Worm (Caenorhabditis elegans) whole organism, L3 larva: ENCODE data around the gene acs-20.

Source experiments
- R02D3.7 ChIP-seq: fragments of 150-350 bp; optimal IDR thresholded peaks from 2 replicates; lab custom pipeline; 2014; ENCODE audit warnings: missing biosample characterization, missing genetic modification characterization
- ZK546.5 ChIP-seq: sonication (generic microtip); optimal IDR thresholded peaks from 2 replicates; lab custom pipeline; 2017; ENCODE audit warnings: missing biosample characterization, missing genetic modification characterization
- ama-1 ChIP-seq: fragments of 150-350 bp; optimal IDR thresholded peaks from 2 replicates; lab custom pipeline; 2018
- ceh-28 ChIP-seq: fragments of 150-350 bp; optimal IDR thresholded peaks from 2 replicates; lab custom pipeline; 2014; ENCODE audit warnings: missing biosample characterization, missing genetic modification reagents, missing genetic modification characterization
- ceh-82 ChIP-seq: fragments of 150-350 bp; optimal IDR thresholded peaks from 2 replicates; lab custom pipeline; 2014; ENCODE audit warnings: missing biosample characterization, missing genetic modification characterization
- ceh-9 ChIP-seq: sonication (generic microtip); optimal IDR thresholded peaks from 2 replicates; lab custom pipeline; 2018; ENCODE audit warnings: missing biosample characterization, missing genetic modification characterization
- daf-12 ChIP-seq: fragments of 150-350 bp; optimal IDR thresholded peaks from 2 replicates; lab custom pipeline; 2014; ENCODE audit warnings: missing biosample characterization, missing genetic modification reagents, missing genetic modification characterization
- egl-27 ChIP-seq: sonication (generic microtip); optimal IDR thresholded peaks from 4 replicates; lab custom pipeline; 2017; ENCODE audit warnings: missing biosample characterization, missing genetic modification reagents, missing genetic modification characterization
- egl-5 ChIP-seq: fragments of 150-350 bp; optimal IDR thresholded peaks from 2 replicates; lab custom pipeline; 2017; ENCODE audit warnings: missing biosample characterization, missing genetic modification reagents, missing genetic modification characterization, inconsistent platforms
- elt-1 ChIP-seq: fragments of 150-350 bp; optimal IDR thresholded peaks from 2 replicates; lab custom pipeline; 2014; ENCODE audit warnings: missing biosample characterization, missing genetic modification characterization
- elt-2 ChIP-seq: sonication (generic microtip); optimal IDR thresholded peaks from 2 replicates; lab custom pipeline; 2016; ENCODE audit warnings: missing genetic modification reagents, mild to moderate bottlenecking, missing genetic modification characterization, missing compliant biosample characterization
- elt-3 ChIP-seq, 3 experiments: fragments of 150-350 bp in 1 of 3; sonication (generic microtip) in 2 of 3; optimal IDR thresholded peaks; 2 replicates in 2 of 3; 4 replicates in 1 of 3; lab custom pipeline; 2014 to 2017; ENCODE audit warnings: missing biosample characterization in 3 of 3, missing genetic modification characterization in 3 of 3
- fkh-2 ChIP-seq: fragments of 150-350 bp; optimal IDR thresholded peaks from 2 replicates; lab custom pipeline; 2014; ENCODE audit warnings: missing biosample characterization, missing genetic modification reagents, missing genetic modification characterization
- fos-1 ChIP-seq: fragments of 150-350 bp; optimal IDR thresholded peaks from 2 replicates; lab custom pipeline; 2014; ENCODE audit warnings: missing biosample characterization, missing genetic modification characterization
- hmg-11 ChIP-seq: sonication (generic microtip); optimal IDR thresholded peaks from 2 replicates; lab custom pipeline; 2016; ENCODE audit warnings: missing genetic modification characterization, missing compliant biosample characterization
- jun-1 ChIP-seq: fragments of 150-350 bp; optimal IDR thresholded peaks from 2 replicates; lab custom pipeline; 2014; ENCODE audit warnings: missing biosample characterization, missing genetic modification reagents, missing genetic modification characterization
- lin-15B ChIP-seq: fragments of 150-350 bp; optimal IDR thresholded peaks from 2 replicates; lab custom pipeline; 2014; ENCODE audit warnings: missing biosample characterization, missing genetic modification characterization
- nfya-1 ChIP-seq: sonication (generic microtip); optimal IDR thresholded peaks from 2 replicates; lab custom pipeline; 2017; ENCODE audit warnings: missing genetic modification characterization, mild to moderate bottlenecking, missing compliant biosample characterization, antibody characterized with exemption, moderate library complexity; ENCODE audit not compliant: insufficient read depth
- nhr-11 ChIP-seq: fragments of 150-350 bp; optimal IDR thresholded peaks from 2 replicates; lab custom pipeline; 2014; ENCODE audit warnings: missing biosample characterization, missing genetic modification characterization
- nhr-23 ChIP-seq: fragments of 150-350 bp; optimal IDR thresholded peaks from 2 replicates; lab custom pipeline; 2014; ENCODE audit warnings: missing biosample characterization, missing genetic modification reagents, missing genetic modification characterization
- nhr-237 ChIP-seq: fragments of 150-350 bp; optimal IDR thresholded peaks from 2 replicates; lab custom pipeline; 2014; ENCODE audit warnings: missing biosample characterization, missing genetic modification characterization
- nhr-25 ChIP-seq: sonication (generic microtip); optimal IDR thresholded peaks from 2 replicates; lab custom pipeline; 2017; ENCODE audit warnings: missing biosample characterization, missing genetic modification characterization
- nhr-28 ChIP-seq: fragments of 150-350 bp; optimal IDR thresholded peaks from 2 replicates; lab custom pipeline; 2014; ENCODE audit warnings: missing biosample characterization, missing genetic modification characterization
- nhr-43 ChIP-seq: sonication (generic microtip); optimal IDR thresholded peaks from 2 replicates; lab custom pipeline; 2016; ENCODE audit warnings: mild to moderate bottlenecking, missing genetic modification characterization, missing compliant biosample characterization; ENCODE audit not compliant: poor library complexity, severe bottlenecking
- nhr-67 ChIP-seq: fragments of 150-350 bp; optimal IDR thresholded peaks from 2 replicates; lab custom pipeline; 2014; ENCODE audit warnings: missing biosample characterization, missing genetic modification characterization
- nhr-76 ChIP-seq: fragments of 150-350 bp; sonication (generic microtip); optimal IDR thresholded peaks from 5 replicates; lab custom pipeline; 2014; ENCODE audit warnings: missing biosample characterization, missing genetic modification characterization
- nhr-77 ChIP-seq: fragments of 150-350 bp; optimal IDR thresholded peaks from 2 replicates; lab custom pipeline; 2014; ENCODE audit warnings: missing biosample characterization, missing genetic modification characterization
- pha-4 ChIP-seq: fragments of 150-350 bp; optimal IDR thresholded peaks from 2 replicates; lab custom pipeline; 2014; ENCODE audit warnings: missing biosample characterization, missing genetic modification reagents, missing genetic modification characterization
- pqm-1 ChIP-seq: fragments of 150-350 bp; optimal IDR thresholded peaks from 2 replicates; lab custom pipeline; 2017; ENCODE audit warnings: missing biosample characterization, missing genetic modification characterization, inconsistent platforms
- sea-2 ChIP-seq: fragments of 150-350 bp; sonication (generic microtip); optimal IDR thresholded peaks from 4 replicates; lab custom pipeline; 2014; ENCODE audit warnings: missing biosample characterization, missing genetic modification reagents, missing genetic modification characterization
- snpc-4 ChIP-seq: fragments of 150-350 bp; optimal IDR thresholded peaks from 2 replicates; lab custom pipeline; 2014; ENCODE audit warnings: missing biosample characterization, missing genetic modification characterization
- tbx-2 ChIP-seq: sonication (generic microtip); optimal IDR thresholded peaks from 2 replicates; lab custom pipeline; 2016; ENCODE audit warnings: mild to moderate bottlenecking, missing genetic modification characterization, missing compliant biosample characterization
- unc-39 ChIP-seq: sonication (generic microtip); optimal IDR thresholded peaks from 4 replicates; lab custom pipeline; 2017; ENCODE audit warnings: missing biosample characterization, missing genetic modification characterization
- unc-62 ChIP-seq: fragments of 150-350 bp; sonication (generic microtip); optimal IDR thresholded peaks from 4 replicates; lab custom pipeline; 2014; ENCODE audit warnings: missing biosample characterization, missing genetic modification reagents, missing genetic modification characterization
- zag-1 ChIP-seq: fragments of 150-350 bp; optimal IDR thresholded peaks from 2 replicates; lab custom pipeline; 2014; ENCODE audit warnings: missing biosample characterization, missing genetic modification characterization
- ztf-4 ChIP-seq: fragments of 150-350 bp; optimal IDR thresholded peaks from 2 replicates; lab custom pipeline; 2014; ENCODE audit warnings: missing biosample characterization, missing genetic modification characterization

Gene acs-20

DNA sequence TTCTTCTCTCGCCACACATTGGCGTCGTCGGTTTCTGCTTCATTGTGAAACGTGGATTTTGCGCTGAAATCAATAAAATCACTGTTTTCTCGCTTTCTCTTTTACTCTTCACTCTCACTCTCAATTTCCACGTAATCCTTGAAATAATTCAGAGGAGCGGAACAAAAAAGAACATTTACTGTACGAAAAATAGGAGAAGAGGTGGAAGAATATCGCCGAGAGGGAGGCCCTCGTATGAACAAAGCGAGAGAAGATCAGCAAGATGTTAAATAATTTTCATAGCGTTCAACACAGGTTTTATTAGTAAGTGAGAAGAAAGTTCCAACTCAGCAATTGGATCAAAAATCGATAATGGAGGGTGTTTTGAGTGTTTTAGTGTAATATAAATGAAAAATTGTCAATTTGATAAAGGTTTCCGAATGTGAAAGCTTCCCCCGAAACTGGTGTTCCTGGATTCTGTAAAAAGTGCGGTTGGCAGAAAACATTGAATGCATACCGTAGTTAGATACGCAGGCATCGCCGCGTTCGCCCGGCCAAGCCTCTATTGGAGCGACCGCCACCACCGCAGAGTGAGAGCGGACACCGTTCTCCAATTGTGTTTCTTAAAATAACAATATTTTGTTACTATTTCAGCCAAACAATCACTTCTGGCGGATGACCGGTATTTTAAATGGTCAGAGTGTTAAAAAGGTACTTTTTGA is 37.0 kb downstream of the acs-20 start, which contains the start of the genes ccr-4 and ZC518.8:
ccr-4 (plus strand) TSS at position 151 of the 701 bp plus-strand sequence.
ZC518.8 (minus strand) TSS at position 517 of the 701 bp plus-strand sequence.
- TF ChIP-seq nhr-76 (tag; lab: Kevin White, UChicago) (no peak), ama-1 (lab: Kevin White, UChicago) (peak; percentile 28), pha-4 (tag; lab: Kevin White, UChicago) (peak; percentile 7), nhr-28 (no peak), elt-1 (no peak), nhr-43 (tag; lab: Kevin White, UChicago) (no peak), egl-5 (tag; lab: Kevin White, UChicago) (no peak), ceh-82 (tag; lab: Kevin White, UChicago) (no peak), zag-1 (no peak), nfya-1 (tag; lab: Kevin White, UChicago) (peak; percentile 82), fkh-2 (tag; lab: Kevin White, UChicago) (no peak), hmg-11 (no peak), snpc-4 (tag; lab: Kevin White, UChicago) (peak; percentile 3), lin-15B (tag; lab: Kevin White, UChicago) (peak; percentile 41), elt-2 (tag; lab: Kevin White, UChicago) (peak; percentile 22), tbx-2 (tag; lab: Kevin White, UChicago) (no peak), ceh-28 (tag; lab: Kevin White, UChicago) (no peak), ztf-4 (tag; lab: Kevin White, UChicago) (no peak), nhr-67 (tag; lab: Kevin White, UChicago) (no peak), nhr-237 (tag; lab: Kevin White, UChicago) (no peak), fos-1 (no peak)

DNA sequence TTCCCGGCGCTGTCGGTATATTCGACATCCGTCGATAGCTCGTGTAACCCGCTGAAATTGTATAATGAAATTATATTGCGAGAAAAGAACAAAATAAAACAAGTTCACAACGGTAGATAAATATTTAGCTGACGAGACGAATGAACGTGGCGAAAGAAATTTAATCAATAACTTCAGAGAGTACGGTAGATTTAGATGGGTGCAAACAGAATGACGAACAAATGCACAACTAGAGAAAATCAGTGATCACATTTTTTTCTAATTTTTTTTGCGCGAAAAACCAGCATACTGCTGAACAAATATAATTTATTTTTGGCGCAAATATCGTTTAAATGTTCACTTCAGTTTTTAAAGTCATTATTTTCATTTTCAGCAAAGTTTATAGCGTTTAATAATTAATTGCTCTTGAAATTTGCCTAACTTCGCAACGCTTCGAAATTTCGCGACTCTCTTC is 37.7 kb downstream of the acs-20 start, which contains the start of gene sec-24.2:
sec-24.2 (minus strand) TSS at position 51 of the 454 bp plus-strand sequence.
- no peak for TF ChIP-seq ama-1 (lab: Kevin White, UChicago)
- TF ChIP-seq nhr-23 = no peak
- TF ChIP-seq egl-27 (tag; lab: Kevin White, UChicago) = no peak
- no peak for TF ChIP-seq unc-39
- TF ChIP-seq ceh-28 (tag; lab: Kevin White, UChicago) = no peak
- no peak for TF ChIP-seq fkh-2 (tag; lab: Kevin White, UChicago)
- TF ChIP-seq tbx-2 (tag; lab: Kevin White, UChicago) = no peak
- TF ChIP-seq elt-1 = no peak
- no peak for TF ChIP-seq nhr-11 (tag; lab: Kevin White, UChicago)
- TF ChIP-seq nhr-77 (tag; lab: Kevin White, UChicago) = no peak
- no peak for TF ChIP-seq unc-62 (GFP tag; lab: Kevin White, UChicago)
- no peak for TF ChIP-seq ZK546.5 (tag; lab: Kevin White, UChicago)
- no peak for TF ChIP-seq nhr-67 (tag; lab: Kevin White, UChicago)
- no peak for TF ChIP-seq hmg-11
- no peak for TF ChIP-seq jun-1 (tag; lab: Kevin White, UChicago)
- TF ChIP-seq elt-3 (tag; optimal IDR thresholded peaks at IDR 0.05; lab: Kevin White, UChicago) = no peak
- no peak for TF ChIP-seq nfya-1 (tag; lab: Kevin White, UChicago)
- TF ChIP-seq pqm-1 = no peak
- no peak for TF ChIP-seq nhr-43 (tag; lab: Kevin White, UChicago)

DNA sequence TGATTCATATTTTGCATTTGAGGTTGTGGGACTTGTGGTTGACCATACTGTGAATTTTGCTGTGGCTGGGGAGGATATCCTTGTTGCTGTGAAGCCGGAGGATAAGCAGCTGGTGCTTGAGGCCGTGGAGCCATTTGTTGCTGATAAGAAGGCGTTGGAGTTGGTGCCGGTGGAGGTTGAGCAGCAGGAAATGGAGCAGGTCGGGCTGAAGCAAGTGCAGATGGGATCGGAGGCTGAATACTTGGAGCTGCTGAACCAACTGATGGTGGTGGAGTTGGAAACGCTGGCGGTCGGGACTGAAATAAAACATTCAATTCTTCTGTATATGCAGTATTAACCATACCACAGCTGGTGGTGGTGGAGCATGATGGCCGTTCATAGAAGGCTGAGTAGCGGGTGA is 38.5 kb downstream of the acs-20 start:
- TF ChIP-seq nhr-25 (tag; lab: Kevin White, UChicago) = no peak
- TF ChIP-seq unc-39 = no peak
- no peak for TF ChIP-seq daf-12 (tag; lab: Kevin White, UChicago)
- no peak for TF ChIP-seq nhr-76 (tag; lab: Kevin White, UChicago)
- TF ChIP-seq ceh-9 = no peak
- TF ChIP-seq nhr-43 (tag; lab: Kevin White, UChicago) = no peak
- no peak for TF ChIP-seq elt-2 (tag; lab: Kevin White, UChicago)
- no peak for TF ChIP-seq elt-1
- TF ChIP-seq sea-2 (GFP tag; lab: Kevin White, UChicago) = no peak
- TF ChIP-seq R02D3.7 (tag; lab: Kevin White, UChicago) = no peak
- no peak for TF ChIP-seq nhr-11 (tag; lab: Kevin White, UChicago)
